Worm (Caenorhabditis elegans) whole organism, L4/young adult: Measurements from ENCODE around the gene aagr-2.
"Not testable (repeated sequence)": the region's sequence is repeated elsewhere in the genome, so short reads cannot be mapped to it uniquely, and the experiment has no call there.

ENCODE experiments used
- W03F9.2 ChIP-seq: fragments of 150-350 bp; optimal IDR thresholded peaks from 2 replicates; lab custom pipeline; 2014; ENCODE audit warnings: missing biosample characterization, missing genetic modification characterization
- dao-5 ChIP-seq: sonication (generic microtip); optimal IDR thresholded peaks from 2 replicates; lab custom pipeline; 2016; ENCODE audit warnings: missing genotype, missing genetic modification characterization, moderate library complexity, missing compliant biosample characterization
- him-1 ChIP-seq: sonication (generic microtip); optimal IDR thresholded peaks from 2 replicates; lab custom pipeline; 2016; ENCODE audit warnings: missing genotype, missing genetic modification reagents, missing genetic modification characterization, missing compliant biosample characterization

The aagr-2 gene

ce11 chrII:4945695-4946094, 20.6 kb upstream of the aagr-2 start, which contains the start of the genes gldi-11 and ZK546.2:
TSS of gene gldi-11 (minus strand) at chrII:4945789.
TSS of gene ZK546.2 (plus strand) at chrII:4946027.
- TF ChIP-seq W03F9.2 (tag; lab: Kevin White, UChicago) (no peak), dao-5 (tag; lab: Kevin White, UChicago) (no peak), him-1 (tag; lab: Kevin White, UChicago) (no peak)

- no peak for TF ChIP-seq dao-5 (tag; lab: Kevin White, UChicago)
- no peak for TF ChIP-seq W03F9.2 (tag; lab: Kevin White, UChicago)
- TF ChIP-seq him-1 (tag; lab: Kevin White, UChicago), result no peak
These were observed 18.8 kb upstream of the aagr-2 start, which contains the start of gene mdt-4 for ce11 chrII:4943849-4944248. TSS of gene mdt-4 (minus strand) at chrII:4943949.

ce11 chrII:4942829-4943228, 17.8 kb upstream of the aagr-2 start:
- TF ChIP-seq dao-5 (tag; lab: Kevin White, UChicago) (no peak), W03F9.2 (tag; lab: Kevin White, UChicago) (no peak), him-1 (tag; lab: Kevin White, UChicago) (no peak)

ce11 chrII:4942397-4942796, 17.3 kb upstream of the aagr-2 start:
- peak; percentile 44 for TF ChIP-seq dao-5 (tag; lab: Kevin White, UChicago)
- TF ChIP-seq him-1 (tag; lab: Kevin White, UChicago), result no peak

- TF ChIP-seq W03F9.2 (tag; lab: Kevin White, UChicago) (no peak), dao-5 (tag; lab: Kevin White, UChicago) (no peak)
These were observed 16.6 kb upstream of the aagr-2 start, which contains the start of gene ZK546.19 for ce11 chrII:4941541-4942206. TSS of gene ZK546.19 (plus strand) at chrII:4941726.

- TF ChIP-seq him-1 (tag; lab: Kevin White, UChicago), result no peak
- TF ChIP-seq dao-5 (tag; lab: Kevin White, UChicago), result no peak
- TF ChIP-seq W03F9.2 (tag; lab: Kevin White, UChicago), result no peak
These were observed 16.0 kb upstream of the aagr-2 start, which contains the start of gene cblc-1 for ce11 chrII:4941050-4941449. TSS of gene cblc-1 (minus strand) at chrII:4941150.

- TF ChIP-seq W03F9.2 (tag; lab: Kevin White, UChicago) (no peak), him-1 (tag; lab: Kevin White, UChicago) (no peak), dao-5 (tag; lab: Kevin White, UChicago) (no peak)
These were observed 12.7 kb upstream of the aagr-2 start, which contains the start of gene ZK546.4 for ce11 chrII:4937743-4938142. TSS of gene ZK546.4 (plus strand) at chrII:4938043.

ce11 chrII:4935518-4935917, 10.5 kb upstream of the aagr-2 start, which contains the start of gene ZK546.5:
TSS of gene ZK546.5 (plus strand) at chrII:4935818.
- TF ChIP-seq W03F9.2 (tag; lab: Kevin White, UChicago), result no peak
- no peak for TF ChIP-seq him-1 (tag; lab: Kevin White, UChicago)
- TF ChIP-seq dao-5 (tag; lab: Kevin White, UChicago), result no peak

ce11 chrII:4934954-4935353, 9.9 kb upstream of the aagr-2 start, which contains the start of gene gst-30:
TSS of gene gst-30 (minus strand) at chrII:4935054.
- TF ChIP-seq dao-5 (tag; lab: Kevin White, UChicago), result no peak
- TF ChIP-seq him-1 (tag; lab: Kevin White, UChicago), result no peak
- no peak for TF ChIP-seq W03F9.2 (tag; lab: Kevin White, UChicago)

- not testable (repeated sequence) for TF ChIP-seq dao-5, W03F9.2, him-1 (tag; lab: Kevin White, UChicago)
These were observed 7.7 kb upstream of the aagr-2 start, which contains the start of gene msp-152 for ce11 chrII:4932727-4933126. TSS of gene msp-152 (plus strand) at chrII:4933027.

- TF ChIP-seq him-1 (tag; lab: Kevin White, UChicago), result no peak
- no peak for TF ChIP-seq W03F9.2 (tag; lab: Kevin White, UChicago)
- TF ChIP-seq dao-5 (tag; lab: Kevin White, UChicago), result no peak
These were observed 6.2 kb upstream of the aagr-2 start for ce11 chrII:4931286-4931685.

- TF ChIP-seq W03F9.2 (tag; lab: Kevin White, UChicago) (no peak), him-1 (tag; lab: Kevin White, UChicago) (no peak), dao-5 (tag; lab: Kevin White, UChicago) (no peak)
These were observed 319 bp downstream of the aagr-2 start for ce11 chrII:4924729-4925128.

ce11 chrII:4920608-4921007, 4.4 kb downstream of the aagr-2 start:
- TF ChIP-seq W03F9.2 (tag; lab: Kevin White, UChicago), result no peak
- TF ChIP-seq dao-5 (tag; lab: Kevin White, UChicago), result no peak
- TF ChIP-seq him-1 (tag; lab: Kevin White, UChicago), result no peak
